Fruit fly (Drosophila melanogaster) whole organism, embryonic: ENCODE measurements around the gene CG10747.

Source experiments
- ATbp ChIP-seq: fragments of 200-800 bp; sonication (Bioruptor generic); optimal IDR thresholded peaks from 2 replicates; lab custom pipeline; 2017; ENCODE audit warnings: missing biosample characterization, mild to moderate bottlenecking, missing genetic modification characterization, missing genetic modification reagents
- BtbVII ChIP-seq: fragments of 200-800 bp; sonication (Bioruptor generic); optimal IDR thresholded peaks from 3 replicates; lab custom pipeline; 2017; ENCODE audit warnings: missing biosample characterization, mild to moderate bottlenecking, missing genetic modification characterization
- CG10431 ChIP-seq: fragments of 200-800 bp; sonication (Bioruptor generic); optimal IDR thresholded peaks from 3 replicates; lab custom pipeline; 2018; ENCODE audit warnings: missing biosample characterization, mild to moderate bottlenecking, missing genetic modification characterization
- CG10959 ChIP-seq: fragments of 200-800 bp; sonication (Bioruptor generic); IDR thresholded peaks from 2 replicates; pipeline ENCODE4 v1.3.6; 2022; ENCODE audit warnings: missing biosample characterization, missing genetic modification characterization
- CG12769 ChIP-seq: fragments of 200-800 bp; sonication (Bioruptor generic); optimal IDR thresholded peaks from 2 replicates; lab custom pipeline; 2019; ENCODE audit warnings: missing biosample characterization, mild to moderate bottlenecking, missing genetic modification characterization, moderate library complexity
- CG13287 ChIP-seq: fragments of 200-800 bp; sonication (Bioruptor generic); IDR thresholded peaks from 2 replicates; pipeline ENCODE4 v1.3.6; 2022; ENCODE audit warnings: missing biosample characterization, missing genetic modification characterization; ENCODE audit not compliant: partially characterized antibody
- CG15011 ChIP-seq: fragments of 200-800 bp; sonication (Bioruptor generic); optimal IDR thresholded peaks from 3 replicates; lab custom pipeline; 2018; ENCODE audit warnings: missing biosample characterization, mild to moderate bottlenecking, missing genetic modification characterization
- CG1529 ChIP-seq: fragments of 200-800 bp; sonication (Bioruptor generic); optimal IDR thresholded peaks from 3 replicates; lab custom pipeline; 2018; ENCODE audit warnings: missing biosample characterization, missing genetic modification characterization
- CG15696 ChIP-seq: fragments of 200-800 bp; sonication (Bioruptor generic); optimal IDR thresholded peaks from 2 replicates; lab custom pipeline; 2019; ENCODE audit warnings: missing biosample characterization, mild to moderate bottlenecking, missing genetic modification characterization, moderate library complexity
- CG17912 ChIP-seq: fragments of 200-800 bp; sonication (Bioruptor generic); optimal IDR thresholded peaks from 2 replicates; lab custom pipeline; 2018; ENCODE audit warnings: missing biosample characterization, mild to moderate bottlenecking, missing genetic modification characterization
- CG18599 ChIP-seq: fragments of 200-800 bp; sonication (Bioruptor generic); optimal IDR thresholded peaks from 3 replicates; lab custom pipeline; 2017; ENCODE audit warnings: missing biosample characterization, missing genetic modification characterization, mild to moderate bottlenecking, moderate library complexity, missing genetic modification reagents
- CG2129 ChIP-seq: fragments of 200-800 bp; sonication (Bioruptor generic); IDR thresholded peaks from 2 replicates; pipeline ENCODE4 v1.3.6; 2022; ENCODE audit warnings: missing biosample characterization, missing genetic modification characterization; ENCODE audit not compliant: partially characterized antibody
- CG32532 ChIP-seq: fragments of 200-800 bp; sonication (Bioruptor generic); IDR thresholded peaks from 2 replicates; pipeline ENCODE4 v1.3.6; 2022; ENCODE audit warnings: missing biosample characterization, missing genetic modification characterization
- CG4820 ChIP-seq: fragments of 200-800 bp; sonication (Bioruptor generic); optimal IDR thresholded peaks from 3 replicates; lab custom pipeline; 2016; ENCODE audit warnings: missing biosample characterization, missing genetic modification characterization
- CG5245 ChIP-seq: fragments of 200-800 bp; sonication (Bioruptor generic); optimal IDR thresholded peaks from 3 replicates; lab custom pipeline; 2016; ENCODE audit warnings: missing biosample characterization, missing genetic modification characterization
- CG6254 ChIP-seq: fragments of 200-800 bp; sonication (Bioruptor generic); optimal IDR thresholded peaks from 3 replicates; lab custom pipeline; 2017; ENCODE audit warnings: mild to moderate bottlenecking, missing biosample characterization, missing genetic modification reagents, missing genetic modification characterization
- CG6854 ChIP-seq: fragments of 200-800 bp; sonication (Bioruptor generic); optimal IDR thresholded peaks from 3 replicates; lab custom pipeline; 2017; ENCODE audit warnings: missing biosample characterization, mild to moderate bottlenecking, missing genetic modification characterization
- CG8089 ChIP-seq: fragments of 200-800 bp; sonication (Bioruptor generic); optimal IDR thresholded peaks from 3 replicates; lab custom pipeline; 2016; ENCODE audit warnings: missing biosample characterization, missing genetic modification characterization
- CG9437 ChIP-seq: fragments of 200-800 bp; sonication (Bioruptor generic); optimal IDR thresholded peaks from 2 replicates; lab custom pipeline; 2018; ENCODE audit warnings: missing biosample characterization, mild to moderate bottlenecking, missing genetic modification characterization
- CG9876 ChIP-seq: fragments of 200-800 bp; sonication (Bioruptor generic); optimal IDR thresholded peaks from 2 replicates; lab custom pipeline; 2016; ENCODE audit warnings: missing biosample characterization, missing genetic modification characterization
- Gug ChIP-seq: fragments of 200-800 bp; sonication (Bioruptor generic); IDR thresholded peaks from 4 replicates; pipeline ENCODE4 v1.3.6; 2022; ENCODE audit warnings: missing biosample characterization, missing genetic modification characterization
- Hr3 ChIP-seq: fragments of 200-800 bp; sonication (Bioruptor generic); optimal IDR thresholded peaks from 3 replicates; lab custom pipeline; 2016; ENCODE audit warnings: missing biosample characterization, missing genetic modification characterization
- Hr39 ChIP-seq: fragments of >200 bp; optimal IDR thresholded peaks from 2 replicates; lab custom pipeline; 2017
- Mad ChIP-seq: fragments of 200-800 bp; sonication (Bioruptor generic); optimal IDR thresholded peaks from 2 replicates; lab custom pipeline; 2016; ENCODE audit warnings: missing biosample characterization, missing genetic modification characterization
- Meics ChIP-seq: fragments of 200-800 bp; sonication (Bioruptor generic); optimal IDR thresholded peaks from 2 replicates; lab custom pipeline; 2017; ENCODE audit warnings: missing biosample characterization, mild to moderate bottlenecking, missing genetic modification characterization
- Myb ChIP-seq: fragments of 200-800 bp; sonication (Bioruptor generic); optimal IDR thresholded peaks from 2 replicates; lab custom pipeline; 2016; ENCODE audit warnings: missing biosample characterization, missing genetic modification characterization
- Spps ChIP-seq: fragments of 200-800 bp; sonication (Bioruptor generic); optimal IDR thresholded peaks from 2 replicates; lab custom pipeline; 2018; ENCODE audit warnings: missing biosample characterization, mild to moderate bottlenecking, missing genetic modification characterization
- Usf ChIP-seq: fragments of 200-800 bp; sonication (Bioruptor generic); optimal IDR thresholded peaks from 2 replicates; lab custom pipeline; 2017; ENCODE audit warnings: missing genotype, missing biosample characterization, missing genetic modification characterization
- ase ChIP-seq: fragments of 200-800 bp; sonication (Bioruptor generic); IDR thresholded peaks from 3 replicates; pipeline ENCODE4 v1.3.6; 2022; ENCODE audit warnings: missing biosample characterization, missing genetic modification characterization
- bigmax ChIP-seq: fragments of 200-800 bp; sonication (Bioruptor generic); optimal IDR thresholded peaks from 2 replicates; lab custom pipeline; 2018; ENCODE audit warnings: missing biosample characterization, mild to moderate bottlenecking, missing genetic modification characterization
- cato ChIP-seq: fragments of 200-800 bp; sonication (Bioruptor generic); optimal IDR thresholded peaks from 2 replicates; lab custom pipeline; 2016; ENCODE audit warnings: missing biosample characterization, missing genetic modification characterization, borderline replicate concordance
- cwo ChIP-seq: fragments of 200-800 bp; sonication (Bioruptor generic); optimal IDR thresholded peaks from 3 replicates; lab custom pipeline; 2017; ENCODE audit warnings: missing biosample characterization, missing genetic modification characterization, mild to moderate bottlenecking, moderate library complexity, missing genetic modification reagents
- dan ChIP-seq: fragments of 200-800 bp; sonication (Bioruptor generic); IDR thresholded peaks from 2 replicates; pipeline ENCODE4 v1.3.6; 2022; ENCODE audit warnings: missing biosample characterization, missing genetic modification characterization
- gfzf ChIP-seq: fragments of 200-800 bp; sonication (Bioruptor generic); optimal IDR thresholded peaks from 2 replicates; lab custom pipeline; 2016; ENCODE audit warnings: missing biosample characterization, mild to moderate bottlenecking, missing genetic modification characterization, moderate library complexity
- grn ChIP-seq: fragments of 200-800 bp; sonication (Bioruptor generic); optimal IDR thresholded peaks from 3 replicates; lab custom pipeline; 2017; ENCODE audit warnings: missing biosample characterization, missing genetic modification characterization
- jumu ChIP-seq: fragments of 200-800 bp; sonication (Bioruptor generic); optimal IDR thresholded peaks from 3 replicates; lab custom pipeline; 2016; ENCODE audit warnings: missing biosample characterization, missing genetic modification characterization
- mld ChIP-seq: fragments of 200-800 bp; sonication (Bioruptor generic); IDR thresholded peaks from 3 replicates; pipeline ENCODE4 v1.3.6; 2022; ENCODE audit warnings: missing biosample characterization, missing genetic modification characterization; ENCODE audit not compliant: partially characterized antibody
- nerfin-2 ChIP-seq: fragments of 200-800 bp; sonication (Bioruptor generic); IDR thresholded peaks from 2 replicates; pipeline ENCODE4 v1.3.6; 2022; ENCODE audit warnings: missing biosample characterization, missing genetic modification characterization; ENCODE audit not compliant: partially characterized antibody
- odd ChIP-seq: fragments of 200-800 bp; sonication (Bioruptor generic); optimal IDR thresholded peaks from 2 replicates; lab custom pipeline; 2017; ENCODE audit warnings: missing biosample characterization, mild to moderate bottlenecking, missing genetic modification characterization
- onecut ChIP-seq: fragments of 200-800 bp; sonication (Bioruptor generic); IDR thresholded peaks from 2 replicates; pipeline ENCODE4 v1.3.6; 2022; ENCODE audit warnings: missing biosample characterization, missing genetic modification characterization
- phol ChIP-seq: fragments of 200-800 bp; sonication (Bioruptor generic); optimal IDR thresholded peaks from 3 replicates; lab custom pipeline; 2018; ENCODE audit warnings: missing biosample characterization, mild to moderate bottlenecking, missing genetic modification characterization, moderate library complexity
- pnt ChIP-seq: fragments of 200-800 bp; sonication (Bioruptor generic); optimal IDR thresholded peaks from 3 replicates; lab custom pipeline; 2016; ENCODE audit warnings: missing biosample characterization, missing genetic modification characterization
- pum ChIP-seq: fragments of 200-800 bp; sonication (Bioruptor generic); optimal IDR thresholded peaks from 2 replicates; lab custom pipeline; 2016; ENCODE audit warnings: missing biosample characterization, missing genetic modification characterization
- shn ChIP-seq: fragments of 200-800 bp; sonication (Bioruptor generic); optimal IDR thresholded peaks from 3 replicates; lab custom pipeline; 2016; ENCODE audit warnings: missing biosample characterization, missing genetic modification characterization
- slou ChIP-seq: fragments of 200-800 bp; sonication (Bioruptor generic); optimal IDR thresholded peaks from 3 replicates; lab custom pipeline; 2016; ENCODE audit warnings: missing biosample characterization, missing genetic modification characterization
- slp2 ChIP-seq: fragments of 200-800 bp; sonication (Bioruptor generic); optimal IDR thresholded peaks from 2 replicates; lab custom pipeline; 2016; ENCODE audit warnings: missing biosample characterization, missing genetic modification characterization
- so ChIP-seq: fragments of 200-800 bp; sonication (Bioruptor generic); IDR thresholded peaks from 3 replicates; pipeline ENCODE4 v1.3.6; 2022; ENCODE audit warnings: missing biosample characterization, missing genetic modification characterization
- ssp ChIP-seq: fragments of 200-800 bp; sonication (Bioruptor generic); IDR thresholded peaks from 2 replicates; pipeline ENCODE4 v1.3.6; 2022; ENCODE audit warnings: missing biosample characterization, missing genetic modification characterization
- stwl ChIP-seq: fragments of 200-800 bp; sonication (Bioruptor generic); optimal IDR thresholded peaks from 3 replicates; lab custom pipeline; 2018; ENCODE audit warnings: missing biosample characterization, mild to moderate bottlenecking, missing genetic modification characterization, moderate library complexity
- unc-4 ChIP-seq: fragments of 200-800 bp; sonication (Bioruptor generic); IDR thresholded peaks from 2 replicates; pipeline ENCODE4 v1.3.6; 2022; ENCODE audit warnings: missing biosample characterization, missing genetic modification characterization; ENCODE audit not compliant: partially characterized antibody

CG10747 gene

DNA sequence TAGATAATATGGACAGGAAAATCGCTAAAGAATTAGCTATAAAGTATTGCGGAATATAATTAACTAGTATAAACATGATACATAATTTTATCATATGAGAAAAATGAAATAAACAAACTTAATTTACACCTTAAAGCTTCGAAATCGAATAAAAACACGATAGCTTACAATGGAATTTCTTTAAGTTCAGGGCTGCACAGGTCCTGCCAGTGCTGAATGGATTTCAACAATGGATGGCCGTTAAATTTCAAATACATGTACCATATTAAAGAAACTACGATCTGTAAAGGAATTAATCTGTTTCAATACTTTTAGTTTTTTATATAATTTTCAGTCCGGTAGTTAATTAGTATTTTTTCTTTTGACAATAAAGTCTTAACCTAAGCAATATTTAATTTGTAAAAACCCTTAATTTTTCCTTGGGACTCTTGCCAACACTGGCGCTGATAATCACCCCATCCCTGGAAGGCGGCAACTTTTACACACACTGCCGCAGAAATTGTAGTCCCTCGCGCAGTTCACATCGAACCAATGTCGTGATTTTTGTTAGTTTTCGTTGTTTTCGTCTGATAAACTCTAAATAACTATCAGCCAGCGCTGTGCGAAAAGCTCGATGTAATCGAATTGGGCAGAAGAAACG is 30.0 kb downstream of the CG10747 start, which contains the start of the genes barr and lok (continued):
- TF ChIP-seq jumu (GFP tag; lab: Kevin White, UChicago): peak; percentile 63
- no peak for TF ChIP-seq CG18599 (GFP tag; lab: Kevin White, UChicago)
- TF ChIP-seq dan (GFP tag; lab: Robert Waterston, UW): no peak
- TF ChIP-seq Spps (tag; lab: Kevin White, UChicago): no peak
- TF ChIP-seq CG10959 (GFP tag; lab: Robert Waterston, UW): no peak
- TF ChIP-seq nerfin-2 (GFP tag; lab: Robert Waterston, UW): no peak
- TF ChIP-seq CG12769 (tag; lab: Kevin White, UChicago): no peak
- TF ChIP-seq gfzf (GFP tag; lab: Kevin White, UChicago): peak; percentile 21
- TF ChIP-seq shn (GFP tag; lab: Kevin White, UChicago): peak; percentile 59
- peak; percentile 42 for TF ChIP-seq Meics (GFP tag; lab: Kevin White, UChicago)
- peak; percentile 24 for TF ChIP-seq stwl (tag; lab: Kevin White, UChicago)
- TF ChIP-seq CG4820 (GFP tag; lab: Kevin White, UChicago): peak; percentile 52
- TF ChIP-seq mld (GFP tag; lab: Robert Waterston, UW): no peak
- no peak for TF ChIP-seq unc-4
- peak; percentile 61 for TF ChIP-seq CG9437 (GFP tag; lab: Kevin White, UChicago)
- TF ChIP-seq Usf (GFP tag; lab: Kevin White, UChicago): peak; percentile 20
- peak; percentile 67 for TF ChIP-seq pum (GFP tag; lab: Kevin White, UChicago)
- peak; percentile 6 for TF ChIP-seq CG5245 (GFP tag; lab: Kevin White, UChicago)
- no peak for TF ChIP-seq CG2129
- TF ChIP-seq cwo (GFP tag; lab: Kevin White, UChicago): no peak
- TF ChIP-seq Hr3 (GFP tag; lab: Kevin White, UChicago): peak; percentile 66
- no peak for TF ChIP-seq odd (GFP tag; lab: Kevin White, UChicago)
- TF ChIP-seq BtbVII (GFP tag; lab: Kevin White, UChicago): no peak
- TF ChIP-seq Mad (GFP tag; lab: Kevin White, UChicago): peak; percentile 37
- TF ChIP-seq slp2 (GFP tag; lab: Kevin White, UChicago): peak; percentile 14
- TF ChIP-seq CG32532: peak; percentile 33; the same call in 1 of the 2 replicates
- no peak for TF ChIP-seq ase
- TF ChIP-seq Myb: peak; percentile 94
- TF ChIP-seq phol (tag; lab: Kevin White, UChicago): peak; percentile 81
- no peak for TF ChIP-seq CG6254 (GFP tag; lab: Kevin White, UChicago)
- peak; percentile 48 for TF ChIP-seq CG8089 (GFP tag; lab: Kevin White, UChicago)
- TF ChIP-seq CG15696 (tag; lab: Kevin White, UChicago): peak; percentile 39
- TF ChIP-seq ATbp: no peak
- no peak for TF ChIP-seq onecut (GFP tag; lab: Robert Waterston, UW)
- peak; percentile 3 for TF ChIP-seq CG15011 (GFP tag; lab: Kevin White, UChicago)
- TF ChIP-seq ssp (GFP tag; lab: Robert Waterston, UW): peak; percentile 43; the same call in 1 of the 2 replicates
- no peak for TF ChIP-seq grn (GFP tag; lab: Kevin White, UChicago)
- TF ChIP-seq CG17912 (GFP tag; lab: Kevin White, UChicago): no peak
- TF ChIP-seq bigmax (GFP tag; lab: Kevin White, UChicago): no peak
- peak; percentile 5 for TF ChIP-seq CG9876 (GFP tag; lab: Kevin White, UChicago)
- peak; percentile 16 for TF ChIP-seq cato (GFP tag; lab: Kevin White, UChicago)
- TF ChIP-seq CG13287 (GFP tag; lab: Robert Waterston, UW): no peak
- peak; percentile 25; the same call in 1 of the 4 replicates for TF ChIP-seq Gug (GFP tag; lab: Robert Waterston, UW)
- TF ChIP-seq slou (GFP tag; lab: Kevin White, UChicago): peak; percentile 77
- TF ChIP-seq Hr39: no peak
- peak; percentile 28 for TF ChIP-seq CG10431 (GFP tag; lab: Kevin White, UChicago)
- TF ChIP-seq pnt (GFP tag; lab: Kevin White, UChicago): peak; percentile 57
- no peak for TF ChIP-seq so (GFP tag; lab: Robert Waterston, UW)
- no peak for TF ChIP-seq CG6854 (GFP tag; lab: Kevin White, UChicago)
- TF ChIP-seq CG1529 (GFP tag; lab: Kevin White, UChicago): no peak
